Worm (Caenorhabditis elegans): ENCODE results near the gene cyp-33C11.

The cyp-33C11 gene

DNA sequence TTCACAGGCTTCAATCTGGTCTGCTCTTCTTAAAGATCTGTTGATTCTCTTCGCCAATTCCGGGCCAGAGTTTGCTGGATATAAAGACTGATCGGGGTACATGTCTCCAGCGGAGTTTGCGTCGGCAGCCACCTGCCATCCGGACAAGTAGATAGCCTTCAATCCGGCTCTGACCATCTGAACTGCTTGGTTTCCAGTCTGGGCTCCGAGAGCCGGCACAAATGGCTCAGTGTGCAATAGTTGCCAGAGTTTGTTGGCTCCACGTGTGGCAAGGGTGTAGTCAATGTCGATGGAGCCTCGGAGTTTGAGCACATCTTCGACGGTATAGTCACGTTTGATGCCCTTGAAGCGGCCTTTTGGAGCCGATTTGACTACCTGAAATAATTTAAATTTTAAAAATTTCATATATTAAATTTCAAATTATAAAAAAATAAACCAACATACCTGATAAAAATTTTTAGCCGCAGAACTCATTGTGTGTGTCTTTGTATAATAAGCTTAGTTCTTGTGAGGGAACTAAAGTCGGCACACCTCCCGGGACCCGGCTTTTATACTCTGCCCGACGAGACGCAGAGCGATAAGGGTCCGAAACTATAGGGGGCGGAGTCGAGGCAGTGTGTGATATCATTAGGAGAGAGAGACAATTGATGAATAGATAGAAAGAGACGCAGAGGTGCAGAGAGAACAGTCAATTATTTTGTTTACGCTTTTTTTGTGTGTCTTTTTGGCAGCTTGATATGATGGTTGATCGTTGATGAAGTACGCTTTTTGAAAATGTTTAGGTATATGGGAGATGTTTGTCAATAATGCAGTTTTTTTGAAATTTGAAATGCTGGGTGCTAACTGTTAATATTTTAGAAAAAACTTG, 14.9 kb upstream of the cyp-33C11 start, which contains the start of the genes icl-1 and srh-2 (continued):
- TF ChIP-seq ZK337.2 (GFP tag; IDR thresholded peaks at IDR 0.05): no peak
- no peak for TF ChIP-seq unc-39 (tag; optimal IDR thresholded peaks at IDR 0.05)
- peak; percentile 62 for TF ChIP-seq hlh-30 (tag; optimal IDR thresholded peaks at IDR 0.05; ENCODE audit: insufficient read depth)
- peak; percentile 55 for TF ChIP-seq mes-2 (tag; optimal IDR thresholded peaks at IDR 0.05; ENCODE audit: poor library complexity, severe bottlenecking)
- TF ChIP-seq dmd-6 (GFP tag; IDR thresholded peaks at IDR 0.05): peak; percentile 32; the same call in 1 of the 2 replicates
- TF ChIP-seq lin-1 (GFP tag; IDR thresholded peaks at IDR 0.05): 0 out of 2 replicates have a peak, but pooled peaks have one; percentile 23
- TF ChIP-seq zfp-2 (tag; optimal IDR thresholded peaks at IDR 0.05): no peak
- TF ChIP-seq spr-3 (GFP tag; optimal IDR thresholded peaks at IDR 0.05): peak; percentile 48
- peak; percentile 65 for TF ChIP-seq duxl-1 (tag; optimal IDR thresholded peaks at IDR 0.05; ENCODE audit: poor library complexity)
- TF ChIP-seq T20F7.1 (GFP tag; optimal IDR thresholded peaks at IDR 0.05): peak; percentile 24
- peak; percentile 65 for TF ChIP-seq Y5F2A.4 (GFP tag; optimal IDR thresholded peaks at IDR 0.05)
- no peak for TF ChIP-seq vab-7 (GFP tag; IDR thresholded peaks at IDR 0.05)
- TF ChIP-seq hlh-11 (tag; optimal IDR thresholded peaks at IDR 0.05): peak; percentile 84
- TF ChIP-seq nhr-76 (tag; optimal IDR thresholded peaks at IDR 0.05): no peak
- no peak for TF ChIP-seq F10B5.3 (tag; optimal IDR thresholded peaks at IDR 0.05)
- peak; percentile 42; the same call in 1 of the 2 replicates for TF ChIP-seq hmg-1.1 (GFP tag; IDR thresholded peaks at IDR 0.05)
- TF ChIP-seq ama-1 (optimal IDR thresholded peaks at IDR 0.05): peak; percentile 95
- TF ChIP-seq zip-11 (GFP tag; IDR thresholded peaks at IDR 0.05): 0 out of 2 replicates have a peak, but pooled peaks have one; percentile 16
- TF ChIP-seq egl-43 (GFP tag; IDR thresholded peaks at IDR 0.05): peak; percentile 73
- TF ChIP-seq dve-1 (tag; optimal IDR thresholded peaks at IDR 0.05; ENCODE audit: insufficient read depth): peak; percentile 85
- TF ChIP-seq sdz-12 (GFP tag; optimal IDR thresholded peaks at IDR 0.05): peak; percentile 84
- TF ChIP-seq set-16 (GFP tag; IDR thresholded peaks at IDR 0.05): peak; percentile 76
- TF ChIP-seq snpc-4 (tag; optimal IDR thresholded peaks at IDR 0.05): no peak
- TF ChIP-seq zip-2 (tag; optimal IDR thresholded peaks at IDR 0.05): no peak
- TF ChIP-seq daf-16 (GFP tag; optimal IDR thresholded peaks at IDR 0.05): peak; percentile 50 to 83
- peak; percentile 97 for TF ChIP-seq daf-16 (tag; optimal IDR thresholded peaks at IDR 0.05)
- TF ChIP-seq mdt-29 (GFP tag; IDR thresholded peaks at IDR 0.05): peak; percentile 48; the same call in 1 of the 2 replicates
- TF ChIP-seq nhr-237 (tag; optimal IDR thresholded peaks at IDR 0.05): no peak
- TF ChIP-seq mep-1 (tag; optimal IDR thresholded peaks at IDR 0.05): peak; percentile 73
- peak; percentile 36 for TF ChIP-seq nhr-11 (tag; optimal IDR thresholded peaks at IDR 0.05)
- TF ChIP-seq daf-19 (GFP tag; conservative IDR thresholded peaks at IDR 0.05): peak; percentile 68; the same call in 1 of the 2 replicates
- 0 out of 4 replicates have a peak, but pooled peaks of 1 of the 2 experiments have one; percentile 25 for TF ChIP-seq madf-5 (GFP tag; IDR thresholded peaks at IDR 0.05)
- TF ChIP-seq saeg-2 (GFP tag; IDR thresholded peaks at IDR 0.05): peak; percentile 57; the same call in 1 of the 2 replicates
- TF ChIP-seq cey-2 (tag; optimal IDR thresholded peaks at IDR 0.05; ENCODE audit: borderline replicate concordance, insufficient read depth): no peak
- TF ChIP-seq dmd-9 (GFP tag; IDR thresholded peaks at IDR 0.05): no peak
- no peak for TF ChIP-seq ztf-11 (tag; optimal IDR thresholded peaks at IDR 0.05)
- 0 out of 2 replicates have a peak, but pooled peaks have one; percentile 46 for TF ChIP-seq nhr-42 (GFP tag; IDR thresholded peaks at IDR 0.05)
- peak; percentile 58; the same call in 1 of the 2 replicates for TF ChIP-seq snpc-1.2 (GFP tag; IDR thresholded peaks at IDR 0.05)
- TF ChIP-seq nhr-6 (tag; optimal IDR thresholded peaks at IDR 0.05): peak; percentile 60
- no peak for TF ChIP-seq unc-130 (GFP tag; optimal IDR thresholded peaks at IDR 0.05)
- TF ChIP-seq nhr-77 (tag; optimal IDR thresholded peaks at IDR 0.05): peak; percentile 29
- TF ChIP-seq pha-4 (GFP tag; IDR thresholded peaks at IDR 0.05): peak; percentile 43; the same call in 1 of the 2 replicates
- no peak for TF ChIP-seq pha-4 (tag; optimal IDR thresholded peaks at IDR 0.05)
- TF ChIP-seq attf-4 (tag; optimal IDR thresholded peaks at IDR 0.05): no peak
- TF ChIP-seq nhr-28 (tag; optimal IDR thresholded peaks at IDR 0.05): peak; percentile 67
- TF ChIP-seq lin-29 (GFP tag; IDR thresholded peaks at IDR 0.05): peak; percentile 38; the same call in 1 of the 2 replicates
- no peak for TF ChIP-seq lir-3 (tag; optimal IDR thresholded peaks at IDR 0.05)
- TF ChIP-seq Y48G9A.11 (GFP tag; IDR thresholded peaks at IDR 0.05): no peak
